Worm (Caenorhabditis elegans) whole organism, L4/young adult: ENCODE measurements around the gene C09E7.8.

Experiments used
- W03F9.2 ChIP-seq: fragments of 150-350 bp; optimal IDR thresholded peaks from 2 replicates; lab custom pipeline; 2014; ENCODE audit warnings: missing biosample characterization, missing genetic modification characterization
- dao-5 ChIP-seq: sonication (generic microtip); optimal IDR thresholded peaks from 2 replicates; lab custom pipeline; 2016; ENCODE audit warnings: missing genotype, missing genetic modification characterization, moderate library complexity, missing compliant biosample characterization
- him-1 ChIP-seq: sonication (generic microtip); optimal IDR thresholded peaks from 2 replicates; lab custom pipeline; 2016; ENCODE audit warnings: missing genotype, missing genetic modification reagents, missing genetic modification characterization, missing compliant biosample characterization

- TF ChIP-seq dao-5 (tag; lab: Kevin White, UChicago) = no peak
- TF ChIP-seq him-1 (tag; lab: Kevin White, UChicago) = no peak
- no peak for TF ChIP-seq W03F9.2 (tag; lab: Kevin White, UChicago)
Measured at ce11 chrIII:6558487-6558886, at the start of gene C09E7.8.
